Worm (Caenorhabditis elegans): ENCODE measurements around the gene fbxc-48.
A peak's percentile ranks its signal among the peaks of the same experiment; 100 is the strongest.

fbxc-48 gene

ce11 chrII:760276-760675, 19.6 kb upstream of the fbxc-48 start:
- TF ChIP-seq Y5F2A.4 (GFP tag; optimal IDR thresholded peaks at IDR 0.05) (no peak), pqm-1 (tag; optimal IDR thresholded peaks at IDR 0.05) (peak; percentile 52), zag-1 (tag; optimal IDR thresholded peaks at IDR 0.05) (no peak), php-3 (GFP tag; IDR thresholded peaks at IDR 0.05) (peak; percentile 76)

ce11 chrII:759788-760187, 19.1 kb upstream of the fbxc-48 start:
- TF ChIP-seq hmg-1.1 (GFP tag; IDR thresholded peaks at IDR 0.05) (peak; percentile 64), lim-7 (GFP tag; IDR thresholded peaks at IDR 0.05) (no peak), Y48G9A.11 (GFP tag; IDR thresholded peaks at IDR 0.05) (no peak), lsy-2 (tag; optimal IDR thresholded peaks at IDR 0.05) (peak; percentile 42 to 45), mxl-3 (GFP tag; optimal IDR thresholded peaks at IDR 0.05) (no peak), ceh-82 (tag; optimal IDR thresholded peaks at IDR 0.05) (no peak), ctbp-1 (GFP tag; IDR thresholded peaks at IDR 0.05) (peak; percentile 56; the same call in 1 of the 2 replicates), php-3 (GFP tag; IDR thresholded peaks at IDR 0.05) (no peak), snpc-4 (tag; optimal IDR thresholded peaks at IDR 0.05) (no peak), zip-11 (GFP tag; IDR thresholded peaks at IDR 0.05) (no peak), aha-1 (tag) (peak; percentile 94), fkh-10 (GFP tag; optimal IDR thresholded peaks at IDR 0.05) (peak; percentile 67), nhr-11 (tag; optimal IDR thresholded peaks at IDR 0.05) (peak; percentile 30), F37D6.2 (tag; optimal IDR thresholded peaks at IDR 0.05) (peak; percentile 43), unc-62 (GFP tag; optimal IDR thresholded peaks at IDR 0.05 in 1 of 2) (peak in 1 of 2 experiments; percentile 73), unc-62 (tag; optimal IDR thresholded peaks at IDR 0.05) (no peak), Y75B8A.6 (GFP tag; IDR thresholded peaks at IDR 0.05) (no peak), tag-97 (GFP tag; IDR thresholded peaks at IDR 0.05) (no peak), hlh-30 (tag; optimal IDR thresholded peaks at IDR 0.05; ENCODE audit: insufficient read depth) (peak; percentile 18), rbr-2 (tag; optimal IDR thresholded peaks at IDR 0.05) (peak; percentile 57), spr-3 (GFP tag; optimal IDR thresholded peaks at IDR 0.05) (no peak), dmd-9 (GFP tag; IDR thresholded peaks at IDR 0.05) (0 out of 2 replicates have a peak, but pooled peaks have one; percentile 32), mep-1 (tag; optimal IDR thresholded peaks at IDR 0.05) (peak; percentile 51), zag-1 (tag; optimal IDR thresholded peaks at IDR 0.05) (no peak), ceh-20 (GFP tag; IDR thresholded peaks at IDR 0.05) (0 out of 2 replicates have a peak, but pooled peaks have one; percentile 48), tra-1 (GFP tag; IDR thresholded peaks at IDR 0.05) (0 out of 2 replicates have a peak, but pooled peaks have one; percentile 26)

- TF ChIP-seq F49E8.2 (tag; optimal IDR thresholded peaks at IDR 0.05; ENCODE audit: borderline replicate concordance), result no peak
- peak; percentile 92 for TF ChIP-seq aha-1 (tag)
- TF ChIP-seq F26F4.8 (GFP tag; conservative IDR thresholded peaks at IDR 0.05), result no peak
- no peak for TF ChIP-seq nhr-10 (tag; optimal IDR thresholded peaks at IDR 0.05)
- TF ChIP-seq nhr-111 (GFP tag; optimal IDR thresholded peaks at IDR 0.05), result no peak
Measured at ce11 chrII:757224-757623, 16.5 kb upstream of the fbxc-48 start.

DNA sequence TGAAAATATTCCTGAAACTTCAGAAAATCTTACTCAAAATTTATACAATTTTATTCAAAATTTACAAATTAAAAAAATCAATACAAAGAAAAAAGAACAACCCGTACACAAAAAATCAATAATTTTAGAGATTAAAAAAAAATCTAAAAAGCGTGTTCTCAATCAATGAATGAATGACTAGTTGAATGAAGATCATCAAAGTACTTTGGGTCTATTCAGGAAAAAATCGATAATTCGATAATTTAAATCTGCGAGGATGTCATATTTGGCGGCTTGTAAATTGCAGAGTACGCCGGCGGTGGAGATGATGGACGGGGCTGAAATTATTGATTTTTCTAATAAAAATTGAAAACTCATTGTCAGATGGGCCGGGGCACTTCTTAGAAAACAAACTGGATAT, 15.5 kb upstream of the fbxc-48 start:
- TF ChIP-seq duxl-1 (tag; optimal IDR thresholded peaks at IDR 0.05; ENCODE audit: poor library complexity) (no peak), ceh-28 (tag; optimal IDR thresholded peaks at IDR 0.05) (peak; percentile 88), dve-1 (tag; optimal IDR thresholded peaks at IDR 0.05; ENCODE audit: insufficient read depth) (no peak), aly-2 (tag; optimal IDR thresholded peaks at IDR 0.05) (no peak), lin-1 (GFP tag; IDR thresholded peaks at IDR 0.05) (no peak), ZK546.5 (tag; optimal IDR thresholded peaks at IDR 0.05) (no peak), dpl-1 (GFP tag; optimal IDR thresholded peaks at IDR 0.05) (no peak), set-16 (GFP tag; IDR thresholded peaks at IDR 0.05) (no peak)
